Worm (Caenorhabditis elegans) whole organism, L4 larva: ENCODE data around the gene T16H12.3.

ENCODE experiments used
- F26F4.8 ChIP-seq: fragments of 200-800 bp; sonication (Bioruptor generic); conservative IDR thresholded peaks from 2 replicates; pipeline ENCODE4 v1.3.6; 2022; ENCODE audit warnings: missing genetic modification characterization, missing compliant biosample characterization
- ama-1 ChIP-seq: fragments of 150-350 bp; optimal IDR thresholded peaks from 2 replicates; lab custom pipeline; 2014; ENCODE audit warnings: inconsistent platforms, mixed read lengths
- dmd-8 ChIP-seq: fragments of 200-800 bp; sonication (Bioruptor generic); IDR thresholded peaks from 2 replicates; pipeline ENCODE4 v1.3.6; 2022; ENCODE audit warnings: missing genetic modification characterization, missing compliant biosample characterization
- fos-1 ChIP-seq: fragments of 150-350 bp; optimal IDR thresholded peaks from 2 replicates; lab custom pipeline; 2014; ENCODE audit warnings: missing biosample characterization, missing genetic modification characterization
- lin-15B ChIP-seq: fragments of 150-350 bp; sonication (generic microtip); optimal IDR thresholded peaks from 3 replicates; lab custom pipeline; 2014; ENCODE audit warnings: missing biosample characterization, missing genetic modification characterization
- lin-38 ChIP-seq: fragments of 200-800 bp; sonication (Bioruptor generic); IDR thresholded peaks from 2 replicates; pipeline ENCODE4 v1.3.6; 2022; ENCODE audit warnings: missing genetic modification reagents, missing genetic modification characterization, missing compliant biosample characterization
- lir-3 ChIP-seq: sonication (generic microtip); optimal IDR thresholded peaks from 2 replicates; lab custom pipeline; 2016; ENCODE audit warnings: mild to moderate bottlenecking, missing genetic modification characterization, missing compliant biosample characterization
- nhr-237 ChIP-seq: sonication (generic microtip); optimal IDR thresholded peaks from 2 replicates; lab custom pipeline; 2017; ENCODE audit warnings: missing biosample characterization, missing genetic modification characterization
- nhr-28 ChIP-seq: fragments of 150-350 bp; optimal IDR thresholded peaks from 2 replicates; lab custom pipeline; 2014; ENCODE audit warnings: missing biosample characterization, missing genetic modification characterization
- nhr-76 ChIP-seq: fragments of 150-350 bp; optimal IDR thresholded peaks from 2 replicates; lab custom pipeline; 2014; ENCODE audit warnings: missing biosample characterization, missing genetic modification characterization
- nhr-77 ChIP-seq: fragments of 150-350 bp; optimal IDR thresholded peaks from 2 replicates; lab custom pipeline; 2014; ENCODE audit warnings: missing biosample characterization, missing genetic modification characterization
- pha-4 ChIP-seq, 2 experiments: fragments of 150-350 bp in 1 of 2; fragments of 200-800 bp in 1 of 2; sonication (Bioruptor generic) in 1 of 2; IDR thresholded peaks in 1 of 2; optimal IDR thresholded peaks in 1 of 2; 2 replicates each; pipeline versions ENCODE4 v1.3.6 to Lab custom; 2014 to 2022; ENCODE audit warnings: missing genetic modification characterization in 2 of 2, missing genetic modification reagents in 2 of 2, missing biosample characterization in 1 of 2, missing compliant biosample characterization in 1 of 2
- unc-62 ChIP-seq, 3 experiments: fragments of 150-350 bp in 1 of 3; sonication (generic microtip); optimal IDR thresholded peaks in 2 of 3; peaks in 1 of 3; 1 replicate in 1 of 3; 2 replicates in 2 of 3; lab custom pipeline; 2014 to 2017; ENCODE audit warnings: missing biosample characterization in 3 of 3, missing genetic modification characterization in 3 of 3, missing genetic modification reagents in 3 of 3, missing genotype in 1 of 3

- no peak for TF ChIP-seq dmd-8 (GFP tag; lab: Robert Waterston, UW)
- TF ChIP-seq ama-1 (lab: Kevin White, UChicago) = no peak
- no peak for TF ChIP-seq fos-1
- TF ChIP-seq unc-62 (GFP tag; optimal IDR thresholded peaks at IDR 0.05 in 1 of 2; lab: Kevin White, UChicago) = no peak
- no peak for TF ChIP-seq unc-62 (tag; optimal IDR thresholded peaks at IDR 0.05; lab: Kevin White, UChicago)
- no peak for TF ChIP-seq lir-3 (tag; lab: Kevin White, UChicago)
- TF ChIP-seq nhr-237 (tag; lab: Kevin White, UChicago) = no peak
- no peak for TF ChIP-seq lin-38 (GFP tag; lab: Robert Waterston, UW)
- no peak for TF ChIP-seq pha-4 (GFP tag; IDR thresholded peaks at IDR 0.05; lab: Robert Waterston, UW)
- TF ChIP-seq pha-4 (tag; optimal IDR thresholded peaks at IDR 0.05; lab: Kevin White, UChicago) = no peak
- no peak for TF ChIP-seq nhr-76 (tag; lab: Kevin White, UChicago)
- TF ChIP-seq nhr-28 (tag; lab: Kevin White, UChicago) = no peak
- TF ChIP-seq F26F4.8 (GFP tag; lab: Robert Waterston, UW) = no peak
- no peak for TF ChIP-seq lin-15B (tag; lab: Kevin White, UChicago)
- no peak for TF ChIP-seq nhr-77 (tag; lab: Kevin White, UChicago)
Measured at ce11 chrIII:10040013-10040412, 43.1 kb downstream of the T16H12.3 start, which contains the start of gene T16G12.7.
